Worm (Caenorhabditis elegans): Measurements from ENCODE around the gene str-45.

Gene str-45

ce11 chrV:15136772-15137171 lies 22.0 kb upstream of the str-45 start, which contains the start of gene aipl-1 (continued):
- TF ChIP-seq ceh-8 (GFP tag; optimal IDR thresholded peaks at IDR 0.05) (no peak), nhr-76 (tag; optimal IDR thresholded peaks at IDR 0.05) (no peak), mab-9 (GFP tag; IDR thresholded peaks at IDR 0.05) (no peak), nhr-11 (tag; optimal IDR thresholded peaks at IDR 0.05) (peak; percentile 24), egl-27 (tag; optimal IDR thresholded peaks at IDR 0.05) (no peak), zag-1 (tag; optimal IDR thresholded peaks at IDR 0.05) (no peak), swsn-7 (tag; optimal IDR thresholded peaks at IDR 0.05) (peak; percentile 63), zip-4 (GFP tag; optimal IDR thresholded peaks at IDR 0.05) (no peak), pax-3 (tag; optimal IDR thresholded peaks at IDR 0.05) (peak; percentile 89), unc-86 (tag; optimal IDR thresholded peaks at IDR 0.05) (peak; percentile 49), ceh-88 (GFP tag; IDR thresholded peaks at IDR 0.05) (peak; percentile 14; the same call in 1 of the 2 replicates), skn-1 (tag; optimal IDR thresholded peaks at IDR 0.05) (peak; percentile 86), lin-39 (tag; optimal IDR thresholded peaks at IDR 0.05) (no peak), alr-1 (tag; optimal IDR thresholded peaks at IDR 0.05; ENCODE audit: borderline replicate concordance) (no peak), blmp-1 (tag; optimal IDR thresholded peaks at IDR 0.05) (peak; percentile 95), dpl-1 (GFP tag; optimal IDR thresholded peaks at IDR 0.05) (peak; percentile 85 to 90 (median 87)), xbp-1 (tag; optimal IDR thresholded peaks at IDR 0.05) (peak; percentile 69), dsc-1 (tag; optimal IDR thresholded peaks at IDR 0.05) (peak; percentile 36), pag-3 (tag; optimal IDR thresholded peaks at IDR 0.05; ENCODE audit: borderline replicate concordance, insufficient read depth) (no peak), nhr-71 (tag; optimal IDR thresholded peaks at IDR 0.05) (peak; percentile 87), mdl-1 (tag; optimal IDR thresholded peaks at IDR 0.05) (peak in 1 of 2 experiments; percentile 59), ztf-4 (tag; optimal IDR thresholded peaks at IDR 0.05) (no peak), nhr-19 (GFP tag; conservative IDR thresholded peaks at IDR 0.05) (peak; percentile 72; the same call in 1 of the 2 replicates), efl-3 (GFP tag; optimal IDR thresholded peaks at IDR 0.05) (no peak), hlh-17 (GFP tag; optimal IDR thresholded peaks at IDR 0.05; ENCODE audit: borderline replicate concordance) (no peak), tbx-2 (tag; optimal IDR thresholded peaks at IDR 0.05) (peak; percentile 70), lsy-2 (tag; optimal IDR thresholded peaks at IDR 0.05) (peak; percentile 74 to 92), sup-37 (GFP tag; optimal IDR thresholded peaks at IDR 0.05) (no peak), irx-1 (tag; optimal IDR thresholded peaks at IDR 0.05) (peak; percentile 13), unc-30 (tag; optimal IDR thresholded peaks at IDR 0.05) (no peak), rnt-1 (tag; optimal IDR thresholded peaks at IDR 0.05) (peak; percentile 93), snpc-4 (tag; optimal IDR thresholded peaks at IDR 0.05) (peak; percentile 68), lin-14 (GFP tag; optimal IDR thresholded peaks at IDR 0.05) (peak; percentile 86), nhr-77 (tag; optimal IDR thresholded peaks at IDR 0.05) (peak; percentile 76), lin-13 (GFP tag; optimal IDR thresholded peaks at IDR 0.05) (peak; percentile 81), unc-62 (GFP tag; optimal IDR thresholded peaks at IDR 0.05) (no peak), aha-1 (tag; optimal IDR thresholded peaks at IDR 0.05) (no peak), aly-2 (tag; optimal IDR thresholded peaks at IDR 0.05) (no peak), grh-1 (GFP tag; IDR thresholded peaks at IDR 0.05) (0 out of 2 replicates have a peak, but pooled peaks have one; percentile 11), ztf-11 (tag; optimal IDR thresholded peaks at IDR 0.05) (peak in 1 of 2 experiments; percentile 67), nhr-90 (tag; optimal IDR thresholded peaks at IDR 0.05; ENCODE audit: poor library complexity) (peak; percentile 56), nhr-20 (tag; optimal IDR thresholded peaks at IDR 0.05) (peak; percentile 78), fkh-8 (tag; optimal IDR thresholded peaks at IDR 0.05) (peak; percentile 87), C04F5.9 (tag; optimal IDR thresholded peaks at IDR 0.05) (no peak), lin-15B (tag; optimal IDR thresholded peaks at IDR 0.05) (peak; percentile 94), vab-15 (tag; optimal IDR thresholded peaks at IDR 0.05) (peak; percentile 78), elt-3 (tag; optimal IDR thresholded peaks at IDR 0.05) (peak in 2 of 6 experiments; percentile 9 to 83), egl-13 (tag; optimal IDR thresholded peaks at IDR 0.05) (no peak), sox-4 (tag; optimal IDR thresholded peaks at IDR 0.05) (no peak), pqm-1 (tag; optimal IDR thresholded peaks at IDR 0.05) (no peak), nhr-237 (tag; optimal IDR thresholded peaks at IDR 0.05) (peak; percentile 6), nhr-47 (tag; optimal IDR thresholded peaks at IDR 0.05) (peak; percentile 79)

Data from whole organism, L1 larva.